Fruit fly (Drosophila melanogaster) whole organism, embryonic: ENCODE results near the gene Cyt-c1.

Source experiments
- Bdp1 ChIP-seq: fragments of 200-800 bp; sonication (Bioruptor generic); optimal IDR thresholded peaks from 3 replicates; lab custom pipeline; 2016; ENCODE audit warnings: missing biosample characterization, missing genetic modification characterization
- Bgb ChIP-seq: fragments of 200-800 bp; sonication (Bioruptor generic); IDR thresholded peaks from 2 replicates; pipeline ENCODE4 v1.3.6; 2022; ENCODE audit warnings: missing biosample characterization, missing genetic modification characterization; ENCODE audit not compliant: partially characterized antibody
- CG10462 ChIP-seq: fragments of 200-800 bp; sonication (Bioruptor generic); optimal IDR thresholded peaks from 2 replicates; lab custom pipeline; 2016; ENCODE audit warnings: missing biosample characterization, missing genetic modification characterization
- CG11398 ChIP-seq: fragments of 200-800 bp; sonication (Bioruptor generic); optimal IDR thresholded peaks from 2 replicates; lab custom pipeline; 2016; ENCODE audit warnings: missing biosample characterization, missing genetic modification characterization
- CG12219 ChIP-seq: fragments of 200-800 bp; sonication (Bioruptor generic); optimal IDR thresholded peaks from 3 replicates; lab custom pipeline; 2018; ENCODE audit warnings: missing biosample characterization, mild to moderate bottlenecking, missing genetic modification characterization
- CG12744 ChIP-seq: fragments of 200-800 bp; sonication (Bioruptor generic); optimal IDR thresholded peaks from 2 replicates; lab custom pipeline; 2016; ENCODE audit warnings: missing biosample characterization, missing genetic modification characterization
- CG13624 ChIP-seq: fragments of 200-800 bp; sonication (Bioruptor generic); optimal IDR thresholded peaks from 2 replicates; lab custom pipeline; 2016; ENCODE audit warnings: missing biosample characterization, missing genetic modification characterization
- CG17361 ChIP-seq: fragments of 200-800 bp; sonication (Bioruptor generic); IDR thresholded peaks from 3 replicates; pipeline ENCODE4 v1.3.6; 2022; ENCODE audit warnings: missing biosample characterization, missing genetic modification characterization
- CG17829 ChIP-seq: fragments of 200-800 bp; optimal IDR thresholded peaks from 2 replicates; lab custom pipeline; 2019; ENCODE audit warnings: missing biosample characterization, mild to moderate bottlenecking, missing genetic modification characterization, moderate library complexity
- CG2120 ChIP-seq: fragments of 200-800 bp; sonication (Bioruptor generic); optimal IDR thresholded peaks from 3 replicates; lab custom pipeline; 2016; ENCODE audit warnings: missing biosample characterization, missing genetic modification characterization
- CG34376 ChIP-seq: fragments of 200-800 bp; sonication (Bioruptor generic); optimal IDR thresholded peaks from 2 replicates; lab custom pipeline; 2018; ENCODE audit warnings: missing biosample characterization, mild to moderate bottlenecking, missing genetic modification characterization
- CG3847 ChIP-seq: fragments of 200-800 bp; sonication (Bioruptor generic); IDR thresholded peaks from 2 replicates; pipeline ENCODE4 v1.3.6; 2022; ENCODE audit warnings: missing biosample characterization, missing genetic modification characterization
- CG6654 ChIP-seq: fragments of 200-800 bp; sonication (Bioruptor generic); optimal IDR thresholded peaks from 2 replicates; lab custom pipeline; 2017; ENCODE audit warnings: missing biosample characterization, mild to moderate bottlenecking, missing genetic modification characterization
- CG6683 ChIP-seq: fragments of 200-800 bp; sonication (Bioruptor generic); optimal IDR thresholded peaks from 2 replicates; lab custom pipeline; 2017; ENCODE audit warnings: missing biosample characterization, mild to moderate bottlenecking, missing genetic modification characterization, missing genetic modification reagents
- CG6765 ChIP-seq: fragments of 200-800 bp; sonication (Bioruptor generic); optimal IDR thresholded peaks from 3 replicates; lab custom pipeline; 2017; ENCODE audit warnings: missing biosample characterization, mild to moderate bottlenecking, missing genetic modification characterization
- CG7357 ChIP-seq: fragments of 200-800 bp; sonication (Bioruptor generic); IDR thresholded peaks from 3 replicates; pipeline ENCODE4 v1.3.6; 2022; ENCODE audit warnings: missing biosample characterization, missing genetic modification characterization
- CG8388 ChIP-seq: fragments of 200-800 bp; sonication (Bioruptor generic); optimal IDR thresholded peaks from 2 replicates; lab custom pipeline; 2019; ENCODE audit warnings: missing biosample characterization, mild to moderate bottlenecking, missing genetic modification characterization, moderate library complexity
- CG8944 ChIP-seq: fragments of 200-800 bp; sonication (Bioruptor generic); optimal IDR thresholded peaks from 3 replicates; lab custom pipeline; 2016; ENCODE audit warnings: missing biosample characterization, missing genetic modification characterization
- D ChIP-seq, 2 experiments: fragments of 200-800 bp in 1 of 2; fragments of >200 bp in 1 of 2; sonication (Bioruptor generic) in 1 of 2; optimal IDR thresholded peaks; 2 replicates in 1 of 2; 3 replicates in 1 of 2; lab custom pipeline; 2017; ENCODE audit warnings: mild to moderate bottlenecking in 1 of 2, missing biosample characterization in 1 of 2, missing genetic modification characterization in 1 of 2, missing genetic modification reagents in 1 of 2
- Doc3 ChIP-seq: fragments of 200-800 bp; sonication (Bioruptor generic); IDR thresholded peaks from 3 replicates; pipeline ENCODE4 v1.3.6; 2022; ENCODE audit warnings: missing biosample characterization, missing genetic modification characterization; ENCODE audit not compliant: partially characterized antibody
- HLHmδ ChIP-seq: fragments of 200-800 bp; sonication (Bioruptor generic); optimal IDR thresholded peaks from 2 replicates; lab custom pipeline; 2018; ENCODE audit warnings: missing biosample characterization, mild to moderate bottlenecking, missing genetic modification characterization, moderate library complexity
- Med ChIP-seq: fragments of 200-800 bp; sonication (Bioruptor generic); peaks from one replicate; lab custom pipeline; 2016; ENCODE audit warnings: missing biosample characterization, missing genetic modification characterization, mild to moderate bottlenecking, inconsistent platforms, moderate library complexity
- NFAT ChIP-seq: fragments of 200-800 bp; sonication (Bioruptor generic); IDR thresholded peaks from 2 replicates; pipeline ENCODE4 v1.3.6; 2022; ENCODE audit warnings: missing biosample characterization, missing genetic modification characterization
- Ravus ChIP-seq: fragments of 200-800 bp; sonication (Bioruptor generic); IDR thresholded peaks from 2 replicates; pipeline ENCODE4 v1.3.6; 2022; ENCODE audit warnings: missing biosample characterization, missing genetic modification characterization
- Xrp1 ChIP-seq: fragments of 200-800 bp; sonication (Bioruptor generic); IDR thresholded peaks from 2 replicates; pipeline ENCODE4 v1.3.6; 2022; ENCODE audit warnings: missing biosample characterization, missing genetic modification characterization
- amos ChIP-seq: fragments of 200-800 bp; sonication (Bioruptor generic); IDR thresholded peaks from 2 replicates; pipeline ENCODE4 v1.3.6; 2022; ENCODE audit warnings: missing biosample characterization, missing genetic modification characterization; ENCODE audit not compliant: partially characterized antibody
- ase ChIP-seq: fragments of 200-800 bp; sonication (Bioruptor generic); IDR thresholded peaks from 3 replicates; pipeline ENCODE4 v1.3.6; 2022; ENCODE audit warnings: missing biosample characterization, missing genetic modification characterization
- ato ChIP-seq: fragments of 200-800 bp; sonication (Bioruptor generic); IDR thresholded peaks from 2 replicates; pipeline ENCODE4 v1.3.6; 2022; ENCODE audit warnings: missing biosample characterization, missing genetic modification characterization; ENCODE audit not compliant: partially characterized antibody
- bcd ChIP-seq: fragments of 200-800 bp; sonication (Bioruptor generic); optimal IDR thresholded peaks from 2 replicates; lab custom pipeline; 2017; ENCODE audit warnings: missing biosample characterization, mild to moderate bottlenecking, missing genetic modification characterization
- cas ChIP-seq: fragments of 200-800 bp; sonication (Bioruptor generic); IDR thresholded peaks from 2 replicates; pipeline ENCODE4 v1.3.6; 2022; ENCODE audit warnings: missing biosample characterization, missing genetic modification characterization
- caup ChIP-seq: fragments of 200-800 bp; sonication (Bioruptor generic); optimal IDR thresholded peaks from 3 replicates; lab custom pipeline; 2017; ENCODE audit warnings: missing biosample characterization, mild to moderate bottlenecking, missing genetic modification characterization, moderate library complexity; ENCODE audit not compliant: severe bottlenecking
- croc ChIP-seq: fragments of 200-800 bp; sonication (Bioruptor generic); conservative IDR thresholded peaks from 3 replicates; pipeline ENCODE4 v1.3.6; 2022; ENCODE audit warnings: missing biosample characterization, missing genetic modification characterization
- dimm ChIP-seq: fragments of 200-800 bp; sonication (Bioruptor generic); IDR thresholded peaks from 2 replicates; pipeline ENCODE4 v1.3.6; 2022; ENCODE audit warnings: missing biosample characterization, missing genetic modification characterization
- disco-r ChIP-seq: fragments of 200-800 bp; sonication (Bioruptor generic); optimal IDR thresholded peaks from 2 replicates; lab custom pipeline; 2016; ENCODE audit warnings: missing biosample characterization, missing genetic modification characterization
- dysf ChIP-seq: fragments of 200-800 bp; sonication (Bioruptor generic); IDR thresholded peaks from 3 replicates; pipeline ENCODE4 v1.3.6; 2022; ENCODE audit warnings: missing biosample characterization, missing genetic modification characterization
- eve ChIP-seq, 2 experiments: fragments of >200 bp; optimal IDR thresholded peaks; 2 replicates each; lab custom pipeline; 2017; ENCODE audit warnings: missing biosample characterization in 2 of 2, missing genetic modification characterization in 2 of 2
- exex ChIP-seq: fragments of 200-800 bp; sonication (Bioruptor generic); optimal IDR thresholded peaks from 4 replicates; lab custom pipeline; 2018; ENCODE audit warnings: missing biosample characterization, mild to moderate bottlenecking, missing genetic modification characterization, moderate library complexity
- fru ChIP-seq: fragments of >200 bp; optimal IDR thresholded peaks from 2 replicates; lab custom pipeline; 2017
- hkb ChIP-seq, 2 experiments: fragments of 200-800 bp in 1 of 2; fragments of >200 bp in 1 of 2; sonication (Bioruptor generic) in 1 of 2; IDR thresholded peaks in 1 of 2; optimal IDR thresholded peaks in 1 of 2; 2 replicates each; pipeline versions ENCODE4 v1.3.6 to Lab custom; 2017 to 2022; ENCODE audit warnings: missing biosample characterization in 1 of 2, missing genetic modification characterization in 1 of 2
- jing ChIP-seq: fragments of 200-800 bp; sonication (Bioruptor generic); optimal IDR thresholded peaks from 2 replicates; lab custom pipeline; 2018; ENCODE audit warnings: missing biosample characterization, mild to moderate bottlenecking, missing genetic modification characterization
- luna ChIP-seq: fragments of 200-800 bp; sonication (Bioruptor generic); optimal IDR thresholded peaks from 2 replicates; lab custom pipeline; 2016; ENCODE audit warnings: missing biosample characterization, missing genetic modification characterization
- onecut ChIP-seq: fragments of 200-800 bp; sonication (Bioruptor generic); IDR thresholded peaks from 2 replicates; pipeline ENCODE4 v1.3.6; 2022; ENCODE audit warnings: missing biosample characterization, missing genetic modification characterization
- schlank ChIP-seq: fragments of 200-800 bp; sonication (Bioruptor generic); optimal IDR thresholded peaks from 2 replicates; lab custom pipeline; 2018; ENCODE audit warnings: missing biosample characterization, mild to moderate bottlenecking, missing genetic modification characterization
- sens-2 ChIP-seq: fragments of 200-800 bp; sonication (Bioruptor generic); IDR thresholded peaks from 2 replicates; pipeline ENCODE4 v1.3.6; 2022; ENCODE audit warnings: missing biosample characterization, missing genetic modification characterization
- sisA ChIP-seq: fragments of 200-800 bp; sonication (Bioruptor generic); IDR thresholded peaks from 2 replicates; pipeline ENCODE4 v1.3.6; 2022; ENCODE audit warnings: missing biosample characterization, missing genetic modification characterization
- sr ChIP-seq: fragments of 200-800 bp; sonication (Bioruptor generic); IDR thresholded peaks from 3 replicates; pipeline ENCODE4 v1.3.6; 2022; ENCODE audit warnings: missing biosample characterization, missing genetic modification characterization
- tgo ChIP-seq: fragments of 200-800 bp; sonication (Bioruptor generic); IDR thresholded peaks from 3 replicates; pipeline ENCODE4 v1.3.6; 2022; ENCODE audit warnings: missing biosample characterization, missing genetic modification characterization
- tio ChIP-seq: fragments of 200-800 bp; sonication (Bioruptor generic); optimal IDR thresholded peaks from 2 replicates; lab custom pipeline; 2017; ENCODE audit warnings: missing biosample characterization, missing genetic modification characterization, inconsistent platforms
- unc-4 ChIP-seq: fragments of 200-800 bp; sonication (Bioruptor generic); IDR thresholded peaks from 2 replicates; pipeline ENCODE4 v1.3.6; 2022; ENCODE audit warnings: missing biosample characterization, missing genetic modification characterization; ENCODE audit not compliant: partially characterized antibody
- vfl ChIP-seq: fragments of 200-800 bp; sonication (Bioruptor generic); optimal IDR thresholded peaks from 2 replicates; lab custom pipeline; 2016; ENCODE audit warnings: missing biosample characterization, missing genetic modification characterization

The Cyt-c1 gene

dm6 chr3L:5365164-5365879 lies 5.3 kb downstream of the Cyt-c1 start (continued):
- TF ChIP-seq ato (GFP tag; lab: Robert Waterston, UW) = no peak
- no peak for TF ChIP-seq sisA (GFP tag; lab: Robert Waterston, UW)
- TF ChIP-seq CG34376 (GFP tag; lab: Kevin White, UChicago) = no peak
- TF ChIP-seq dimm = no peak
- no peak for TF ChIP-seq CG8388 (GFP tag; lab: Kevin White, UChicago)
- no peak for TF ChIP-seq CG17829 (tag; lab: Kevin White, UChicago)
- no peak for TF ChIP-seq CG12744
- TF ChIP-seq croc (GFP tag; lab: Robert Waterston, UW) = no peak
- no peak for TF ChIP-seq CG10462 (GFP tag; lab: Kevin White, UChicago)
- TF ChIP-seq tgo (GFP tag; lab: Robert Waterston, UW) = no peak
- peak; percentile 26 for TF ChIP-seq CG12219 (GFP tag; lab: Kevin White, UChicago)
- no peak for TF ChIP-seq dysf (GFP tag; lab: Robert Waterston, UW)
- no peak for TF ChIP-seq Doc3 (GFP tag; lab: Robert Waterston, UW)
- no peak for TF ChIP-seq CG17361 (GFP tag; lab: Robert Waterston, UW)
- peak; percentile 31 for TF ChIP-seq tio (GFP tag; lab: Kevin White, UChicago)
- no peak for TF ChIP-seq CG3847 (GFP tag; lab: Robert Waterston, UW)
- no peak for TF ChIP-seq schlank (tag; lab: Kevin White, UChicago)
- no peak for TF ChIP-seq sens-2 (GFP tag; lab: Robert Waterston, UW)
- no peak for TF ChIP-seq CG6765 (GFP tag; lab: Kevin White, UChicago)
- no peak for TF ChIP-seq ase (GFP tag; lab: Robert Waterston, UW)
- TF ChIP-seq Ravus (GFP tag; lab: Robert Waterston, UW) = no peak
- TF ChIP-seq amos (GFP tag; lab: Robert Waterston, UW) = no peak
- no peak for TF ChIP-seq sr (GFP tag; lab: Robert Waterston, UW)
- TF ChIP-seq CG8944 (GFP tag; lab: Kevin White, UChicago) = no peak
- TF ChIP-seq CG7357 (GFP tag; lab: Robert Waterston, UW) = 0 out of 3 replicates have a peak, but pooled peaks have one; percentile 12
- no peak for TF ChIP-seq D (optimal IDR thresholded peaks at IDR 0.05; lab: Kevin White, UChicago)
- no peak for TF ChIP-seq D (GFP tag; optimal IDR thresholded peaks at IDR 0.05; lab: Kevin White, UChicago)
- no peak for TF ChIP-seq Bdp1 (GFP tag; lab: Kevin White, UChicago)
- TF ChIP-seq onecut = no peak
- no peak for TF ChIP-seq CG6683 (GFP tag; lab: Kevin White, UChicago)
- TF ChIP-seq fru (lab: Kevin White, UChicago) = no peak
- no peak for TF ChIP-seq jing (GFP tag; lab: Kevin White, UChicago)
- TF ChIP-seq cas = no peak
- TF ChIP-seq NFAT = no peak
- no peak for TF ChIP-seq HLHmδ (GFP tag; lab: Kevin White, UChicago)
- no peak for TF ChIP-seq hkb (optimal IDR thresholded peaks at IDR 0.05; lab: Kevin White, UChicago)
- no peak for TF ChIP-seq hkb (GFP tag; IDR thresholded peaks at IDR 0.05; lab: Robert Waterston, UW)
- no peak for TF ChIP-seq unc-4 (GFP tag; lab: Robert Waterston, UW)
- TF ChIP-seq Bgb (GFP tag; lab: Robert Waterston, UW) = no peak
- TF ChIP-seq CG6654 (GFP tag; lab: Kevin White, UChicago) = no peak
- no peak for TF ChIP-seq Xrp1 (GFP tag; lab: Robert Waterston, UW)
- no peak for TF ChIP-seq disco-r (GFP tag; lab: Kevin White, UChicago)
- TF ChIP-seq CG11398 (GFP tag; lab: Kevin White, UChicago) = no peak
- no peak for TF ChIP-seq eve (GFP tag; optimal IDR thresholded peaks at IDR 0.05; lab: Kevin White, UChicago)
- TF ChIP-seq CG13624 (GFP tag; lab: Kevin White, UChicago) = peak; percentile 20
- peak; percentile 62 for TF ChIP-seq CG2120 (GFP tag; lab: Kevin White, UChicago)
- no peak for TF ChIP-seq bcd (GFP tag; lab: Kevin White, UChicago)
- no peak for TF ChIP-seq exex (tag; lab: Kevin White, UChicago)
- TF ChIP-seq caup = peak; percentile 38
- TF ChIP-seq vfl = no peak
- no peak for TF ChIP-seq luna (GFP tag; lab: Kevin White, UChicago)
- peak; percentile 80 for TF ChIP-seq Med (GFP tag; lab: Kevin White, UChicago)
